Fruit fly (Drosophila melanogaster) whole organism, prepupa: ENCODE results near the gene CG8419.

Experiments
- Blimp-1 ChIP-seq: fragments of 200-800 bp; sonication (Bioruptor generic); optimal IDR thresholded peaks from 3 replicates; lab custom pipeline; 2017; ENCODE audit warnings: missing biosample characterization, missing genetic modification characterization, mild to moderate bottlenecking, moderate library complexity, missing genetic modification reagents
- CG10631 ChIP-seq: fragments of 200-800 bp; sonication (Bioruptor generic); optimal IDR thresholded peaks from 2 replicates; lab custom pipeline; 2016; ENCODE audit warnings: missing biosample characterization, missing genetic modification characterization
- CG10669 ChIP-seq: fragments of 200-800 bp; sonication (Bioruptor generic); optimal IDR thresholded peaks from 3 replicates; lab custom pipeline; 2018; ENCODE audit warnings: missing biosample characterization, mild to moderate bottlenecking, missing genetic modification characterization, moderate library complexity
- CG11294 ChIP-seq: fragments of 200-800 bp; sonication (Bioruptor generic); IDR thresholded peaks from 2 replicates; pipeline ENCODE4 v1.3.6; 2022; ENCODE audit warnings: missing biosample characterization, missing genetic modification characterization
- CG11762 ChIP-seq: fragments of 200-800 bp; sonication (Bioruptor generic); optimal IDR thresholded peaks from 3 replicates; lab custom pipeline; 2016; ENCODE audit warnings: missing biosample characterization, missing genetic modification characterization; ENCODE audit not compliant: insufficient read depth
- CG15336 ChIP-seq: fragments of 200-800 bp; sonication (Bioruptor generic); IDR thresholded peaks from 2 replicates; pipeline ENCODE4 v1.3.6; 2022; ENCODE audit warnings: missing biosample characterization, missing genetic modification characterization
- CG16779 ChIP-seq: fragments of 200-800 bp; sonication (Bioruptor generic); optimal IDR thresholded peaks from 3 replicates; lab custom pipeline; 2017; ENCODE audit warnings: missing biosample characterization, mild to moderate bottlenecking, missing genetic modification characterization
- CG3032 ChIP-seq: fragments of 200-800 bp; optimal IDR thresholded peaks from 2 replicates; lab custom pipeline; 2019; ENCODE audit warnings: missing biosample characterization, mild to moderate bottlenecking, missing genetic modification characterization, moderate library complexity
- CG31627 ChIP-seq: fragments of 200-800 bp; sonication (Bioruptor generic); optimal IDR thresholded peaks from 3 replicates; lab custom pipeline; 2016; ENCODE audit warnings: missing biosample characterization, missing genetic modification characterization
- CG32006 ChIP-seq: fragments of 200-800 bp; sonication (Bioruptor generic); optimal IDR thresholded peaks from 3 replicates; lab custom pipeline; 2017; ENCODE audit warnings: missing biosample characterization, mild to moderate bottlenecking, missing genetic modification characterization
- CG34406 ChIP-seq: fragments of 200-800 bp; sonication (Bioruptor generic); optimal IDR thresholded peaks from 3 replicates; lab custom pipeline; 2016; ENCODE audit warnings: missing biosample characterization, missing genetic modification characterization
- CG3919 ChIP-seq: fragments of 200-800 bp; sonication (Bioruptor generic); optimal IDR thresholded peaks from 3 replicates; lab custom pipeline; 2016; ENCODE audit warnings: missing biosample characterization, missing genetic modification characterization
- CG6276 ChIP-seq: fragments of 200-800 bp; sonication (Bioruptor generic); optimal IDR thresholded peaks from 2 replicates; lab custom pipeline; 2017; ENCODE audit warnings: missing biosample characterization, mild to moderate bottlenecking, missing genetic modification characterization
- CG6854 ChIP-seq: fragments of 200-800 bp; sonication (Bioruptor generic); optimal IDR thresholded peaks from 2 replicates; lab custom pipeline; 2017; ENCODE audit warnings: missing biosample characterization, mild to moderate bottlenecking, missing genetic modification characterization
- CG8119 ChIP-seq: fragments of 200-800 bp; sonication (Bioruptor generic); IDR thresholded peaks from 3 replicates; pipeline ENCODE4 v1.3.6; 2022; ENCODE audit warnings: missing biosample characterization, missing genetic modification characterization
- CG9139 ChIP-seq: fragments of 200-800 bp; sonication (Bioruptor generic); optimal IDR thresholded peaks from 3 replicates; lab custom pipeline; 2017; ENCODE audit warnings: missing biosample characterization, mild to moderate bottlenecking, missing genetic modification characterization
- Eip75B ChIP-seq: fragments of 200-800 bp; sonication (Bioruptor generic); optimal IDR thresholded peaks from 3 replicates; lab custom pipeline; 2016; ENCODE audit warnings: missing biosample characterization, missing genetic modification characterization
- Ets21C ChIP-seq: fragments of 200-800 bp; sonication (Bioruptor generic); optimal IDR thresholded peaks from 3 replicates; lab custom pipeline; 2016; ENCODE audit warnings: missing biosample characterization, missing genetic modification characterization
- Ets96B ChIP-seq: fragments of 200-800 bp; optimal IDR thresholded peaks from 2 replicates; lab custom pipeline; 2019; ENCODE audit warnings: missing biosample characterization, mild to moderate bottlenecking, missing genetic modification characterization, moderate library complexity
- Gug ChIP-seq: fragments of 200-800 bp; sonication (Bioruptor generic); IDR thresholded peaks from 2 replicates; pipeline ENCODE4 v1.3.6; 2022; ENCODE audit warnings: missing biosample characterization, missing genetic modification characterization
- Hr38 ChIP-seq: sonication (Bioruptor generic); optimal IDR thresholded peaks from 2 replicates; lab custom pipeline; 2016; ENCODE audit warnings: missing biosample characterization, missing genetic modification characterization
- Lpt ChIP-seq: fragments of 200-800 bp; sonication (Bioruptor generic); optimal IDR thresholded peaks from 3 replicates; lab custom pipeline; 2016; ENCODE audit warnings: missing biosample characterization, missing genetic modification characterization
- Met ChIP-seq: fragments of 200-800 bp; sonication (Bioruptor generic); optimal IDR thresholded peaks from 3 replicates; lab custom pipeline; 2016; ENCODE audit warnings: missing biosample characterization, missing genetic modification characterization
- OdsH ChIP-seq: fragments of 200-800 bp; sonication (Bioruptor generic); optimal IDR thresholded peaks from 3 replicates; lab custom pipeline; 2016; ENCODE audit warnings: missing biosample characterization, missing genetic modification characterization
- Sox102F ChIP-seq: fragments of 200-800 bp; sonication (Bioruptor generic); optimal IDR thresholded peaks from 2 replicates; lab custom pipeline; 2016; ENCODE audit warnings: missing biosample characterization, mild to moderate bottlenecking, missing genetic modification characterization
- Sox14 ChIP-seq: fragments of 200-800 bp; sonication (Bioruptor generic); optimal IDR thresholded peaks from 3 replicates; lab custom pipeline; 2016; ENCODE audit warnings: missing biosample characterization, missing genetic modification characterization
- Sox15 ChIP-seq: fragments of 200-800 bp; sonication (Bioruptor generic); optimal IDR thresholded peaks from 3 replicates; lab custom pipeline; 2016; ENCODE audit warnings: missing biosample characterization, missing genetic modification characterization
- achi ChIP-seq: fragments of 200-800 bp; sonication (Bioruptor generic); optimal IDR thresholded peaks from 3 replicates; lab custom pipeline; 2016; ENCODE audit warnings: missing biosample characterization, missing genetic modification characterization
- acj6 ChIP-seq: fragments of 200-800 bp; sonication (Bioruptor generic); optimal IDR thresholded peaks from 3 replicates; lab custom pipeline; 2016; ENCODE audit warnings: missing biosample characterization, missing genetic modification characterization
- cyc ChIP-seq: fragments of 200-800 bp; sonication (Bioruptor generic); optimal IDR thresholded peaks from 3 replicates; lab custom pipeline; 2016; ENCODE audit warnings: missing biosample characterization, missing genetic modification characterization
- eg ChIP-seq: fragments of 200-800 bp; sonication (Bioruptor generic); IDR thresholded peaks from 3 replicates; pipeline ENCODE4 v1.3.6; 2022; ENCODE audit warnings: missing biosample characterization, missing genetic modification characterization
- esn ChIP-seq: fragments of 200-800 bp; sonication (Bioruptor generic); optimal IDR thresholded peaks from 2 replicates; lab custom pipeline; 2016; ENCODE audit warnings: missing biosample characterization, mild to moderate bottlenecking, missing genetic modification characterization, moderate library complexity
- fd59A ChIP-seq: fragments of 200-800 bp; sonication (Bioruptor generic); optimal IDR thresholded peaks from 2 replicates; lab custom pipeline; 2017; ENCODE audit warnings: missing biosample characterization, mild to moderate bottlenecking, missing genetic modification characterization, missing genetic modification reagents
- fd85E ChIP-seq: fragments of 200-800 bp; sonication (Bioruptor generic); optimal IDR thresholded peaks from 3 replicates; lab custom pipeline; 2016; ENCODE audit warnings: missing biosample characterization, missing genetic modification characterization
- lz ChIP-seq: fragments of 200-800 bp; sonication (Bioruptor generic); optimal IDR thresholded peaks from 3 replicates; lab custom pipeline; 2016; ENCODE audit warnings: missing biosample characterization, missing genetic modification characterization
- net ChIP-seq: fragments of 200-800 bp; sonication (Bioruptor generic); optimal IDR thresholded peaks from 3 replicates; lab custom pipeline; 2016; ENCODE audit warnings: missing biosample characterization, missing genetic modification characterization
- pdm3 ChIP-seq: fragments of 200-800 bp; sonication (Bioruptor generic); optimal IDR thresholded peaks from 3 replicates; lab custom pipeline; 2016; ENCODE audit warnings: missing biosample characterization, missing genetic modification characterization
- salr ChIP-seq, 2 experiments: fragments of 200-800 bp; sonication (Bioruptor generic); optimal IDR thresholded peaks; 3 replicates each; lab custom pipeline; 2016 to 2018; ENCODE audit warnings: missing biosample characterization in 2 of 2, missing genetic modification characterization in 2 of 2, mild to moderate bottlenecking in 1 of 2
- svp ChIP-seq: fragments of 200-800 bp; sonication (Bioruptor generic); peaks from one replicate; lab custom pipeline; 2016; ENCODE audit warnings: missing biosample characterization, missing genetic modification characterization

CG8419 gene

dm6 chr2L:8241700-8242099 is 35.7 kb downstream of the CG8419 start, which contains the start of gene Spn28F:
Spn28F (minus strand) TSS chr2L:8241800.
- TF ChIP-seq CG32006 (no peak), Hr38 (GFP tag; lab: Kevin White, UChicago) (no peak), CG11762 (GFP tag; lab: Kevin White, UChicago) (no peak), Ets21C (no peak), CG16779 (tag; lab: Kevin White, UChicago) (no peak), cyc (no peak), Lpt (GFP tag; lab: Kevin White, UChicago) (no peak), Sox14 (GFP tag; lab: Kevin White, UChicago) (no peak), CG6276 (GFP tag; lab: Kevin White, UChicago) (no peak), Ets96B (no peak), salr (GFP tag; optimal IDR thresholded peaks at IDR 0.05; lab: Kevin White, UChicago) (no peak), Gug (no peak), CG31627 (no peak), achi (GFP tag; lab: Kevin White, UChicago) (no peak), net (GFP tag; lab: Kevin White, UChicago) (no peak), Eip75B (GFP tag; lab: Kevin White, UChicago) (no peak)

- TF ChIP-seq achi (GFP tag; lab: Kevin White, UChicago) (no peak), lz (no peak), Lpt (GFP tag; lab: Kevin White, UChicago) (no peak), Met (GFP tag; lab: Kevin White, UChicago) (no peak), salr (GFP tag; optimal IDR thresholded peaks at IDR 0.05; lab: Kevin White, UChicago) (no peak), cyc (no peak), acj6 (no peak), CG3032 (no peak), CG10669 (GFP tag; lab: Kevin White, UChicago) (no peak), CG31627 (no peak)
- TF ChIP-seq, all 60 proteins: peak for 0
Measured at dm6 chr2L:8242186-8242585, 36.2 kb downstream of the CG8419 start, which contains the start of gene CG14277. CG14277 (plus strand) TSS chr2L:8242486.

- no peak for TF ChIP-seq Hr38 (GFP tag; lab: Kevin White, UChicago)
- TF ChIP-seq CG10631, result no peak
- no peak for TF ChIP-seq CG10669 (GFP tag; lab: Kevin White, UChicago)
- TF ChIP-seq esn, result no peak
- TF ChIP-seq Sox15 (GFP tag; lab: Kevin White, UChicago), result no peak
- TF ChIP-seq OdsH (GFP tag; lab: Kevin White, UChicago), result no peak
- no peak for TF ChIP-seq CG34406 (GFP tag; lab: Kevin White, UChicago)
- TF ChIP-seq CG32006, result no peak
- no peak for TF ChIP-seq CG3919 (GFP tag; lab: Kevin White, UChicago)
- TF ChIP-seq CG9139, result no peak
- no peak for TF ChIP-seq fd85E (GFP tag; lab: Kevin White, UChicago)
- TF ChIP-seq Blimp-1 (GFP tag; lab: Kevin White, UChicago), result no peak
- TF ChIP-seq fd59A (GFP tag; lab: Kevin White, UChicago), result no peak
- TF ChIP-seq Sox102F (GFP tag; lab: Kevin White, UChicago), result no peak
- no peak for TF ChIP-seq CG6854 (GFP tag; lab: Kevin White, UChicago)
Measured at dm6 chr2L:8243903-8244302, 37.9 kb downstream of the CG8419 start, which contains the start of gene CG43057. CG43057 (minus strand) TSS chr2L:8244003.

dm6 chr2L:8255406-8255805 is 49.4 kb downstream of the CG8419 start:
- TF ChIP-seq CG15336 (GFP tag; lab: Robert Waterston, UW) (peak; percentile 39; the same call in 1 of the 2 replicates), CG8119 (0 out of 3 replicates have a peak, but pooled peaks have one; percentile 40), Met (GFP tag; lab: Kevin White, UChicago) (peak; percentile 27), svp (GFP tag; lab: Kevin White, UChicago) (peak; percentile 67), Sox15 (GFP tag; lab: Kevin White, UChicago) (no peak), CG11294 (GFP tag; lab: Robert Waterston, UW) (peak; percentile 20; the same call in 1 of the 2 replicates), achi (GFP tag; lab: Kevin White, UChicago) (peak; percentile 21), eg (GFP tag; lab: Robert Waterston, UW) (peak; percentile 51; the same call in 1 of the 3 replicates), pdm3 (GFP tag; lab: Kevin White, UChicago) (peak; percentile 4), Ets96B (no peak)
